Worm (Caenorhabditis elegans): ENCODE results near the gene H20J04.7.

- TF ChIP-seq mdl-1 (tag; optimal IDR thresholded peaks at IDR 0.05) (no peak), aly-2 (tag; optimal IDR thresholded peaks at IDR 0.05) (no peak), jun-1 (tag; optimal IDR thresholded peaks at IDR 0.05) (no peak), hlh-4 (tag; optimal IDR thresholded peaks at IDR 0.05) (no peak), blmp-1 (tag; optimal IDR thresholded peaks at IDR 0.05) (no peak)
Measured at ce11 chrII:4316011-4316410, 39.1 kb downstream of the H20J04.7 start, which contains the start of gene srw-40.
